Worm (Caenorhabditis elegans): ENCODE data around the gene B0416.2.

B0416.2 gene

DNA sequence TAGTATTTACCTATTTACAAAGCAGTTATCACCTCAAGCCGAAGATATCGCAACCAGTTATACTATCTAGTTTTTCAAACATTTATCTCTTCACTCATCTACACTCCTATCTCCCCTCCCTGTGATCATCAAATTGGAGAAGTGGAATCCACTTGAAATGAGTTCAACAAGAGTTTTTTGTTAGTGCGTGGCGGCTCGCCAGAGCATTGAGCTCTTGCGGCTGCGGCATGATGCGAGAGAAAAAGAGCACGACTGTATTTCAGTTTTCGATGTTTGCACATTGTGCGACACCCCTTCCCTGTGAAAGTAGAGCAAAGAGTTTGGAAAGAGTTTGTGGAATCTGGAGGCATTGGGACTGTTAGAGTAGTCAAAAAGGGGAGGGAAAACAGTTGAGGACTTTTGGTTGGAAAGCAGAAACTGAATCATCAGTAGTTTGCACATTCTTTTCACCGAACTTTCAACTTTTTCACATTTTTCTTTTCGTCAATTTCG lies 31.8 kb downstream of the B0416.2 start, which contains the start of gene T20B5.2:
Gene T20B5.2, plus strand, starts transcription at position 442 of the 492 bp plus-strand sequence.
- peak; percentile 14 for TF ChIP-seq nhr-129 (tag; optimal IDR thresholded peaks at IDR 0.05)
- TF ChIP-seq nhr-6 (tag; optimal IDR thresholded peaks at IDR 0.05), result no peak
- TF ChIP-seq F13H6.1 (tag; optimal IDR thresholded peaks at IDR 0.05), result peak; percentile 77
- no peak for TF ChIP-seq fos-1 (tag; optimal IDR thresholded peaks at IDR 0.05)
- no peak for TF ChIP-seq skn-1 (tag; optimal IDR thresholded peaks at IDR 0.05)

DNA sequence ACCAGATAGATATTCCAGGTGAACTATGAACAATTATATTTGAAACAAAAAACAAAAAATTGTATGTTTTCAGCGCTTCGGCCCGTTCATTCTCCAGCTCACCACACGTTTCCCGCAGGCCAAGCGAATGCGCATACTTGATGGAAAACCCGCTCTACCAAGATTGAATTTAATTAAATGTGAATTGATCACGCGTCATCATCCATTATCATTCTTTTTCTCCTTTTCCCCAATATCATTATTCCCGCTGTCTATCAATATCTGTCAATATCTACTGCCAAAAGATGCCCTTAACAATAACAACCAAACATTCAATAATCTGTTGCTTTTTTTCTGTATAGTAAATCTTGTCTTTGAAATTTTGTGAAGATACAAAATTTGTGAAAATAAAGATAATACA lies 37.3 kb downstream of the B0416.2 start:
- TF ChIP-seq nhr-25 (tag; optimal IDR thresholded peaks at IDR 0.05), result no peak
- no peak for TF ChIP-seq alr-1 (tag; optimal IDR thresholded peaks at IDR 0.05)
- no peak for TF ChIP-seq nhr-21 (tag; optimal IDR thresholded peaks at IDR 0.05)
- no peak for TF ChIP-seq nhr-12 (tag; optimal IDR thresholded peaks at IDR 0.05)
- no peak for TF ChIP-seq ztf-11 (tag; optimal IDR thresholded peaks at IDR 0.05)
- TF ChIP-seq nhr-77 (tag; optimal IDR thresholded peaks at IDR 0.05), result no peak
- no peak for TF ChIP-seq lsy-2 (tag; optimal IDR thresholded peaks at IDR 0.05)

ce11 chrX:9337832-9338231 lies 38.9 kb downstream of the B0416.2 start:
- TF ChIP-seq R02D3.7 (tag; optimal IDR thresholded peaks at IDR 0.05), result no peak
- TF ChIP-seq nhr-21 (tag; optimal IDR thresholded peaks at IDR 0.05), result peak; percentile 5
- TF ChIP-seq elt-1 (tag; optimal IDR thresholded peaks at IDR 0.05), result no peak
- TF ChIP-seq dmd-4 (tag; optimal IDR thresholded peaks at IDR 0.05), result no peak
- TF ChIP-seq nhr-23 (tag; optimal IDR thresholded peaks at IDR 0.05), result no peak
- TF ChIP-seq ama-1 (optimal IDR thresholded peaks at IDR 0.05), result no peak
- no peak for TF ChIP-seq unc-62 (GFP tag; optimal IDR thresholded peaks at IDR 0.05)
- TF ChIP-seq elt-3 (tag; optimal IDR thresholded peaks at IDR 0.05), result no peak
- TF ChIP-seq unc-39 (tag; optimal IDR thresholded peaks at IDR 0.05), result peak; percentile 14
- peak; percentile 76 for TF ChIP-seq mab-5 (tag; optimal IDR thresholded peaks at IDR 0.05)
- peak; percentile 69 for TF ChIP-seq Y55F3AM.14 (GFP tag; optimal IDR thresholded peaks at IDR 0.05)
- TF ChIP-seq ZK546.5 (tag; optimal IDR thresholded peaks at IDR 0.05), result no peak
- peak; percentile 54 to 63 for TF ChIP-seq lsy-2 (tag; optimal IDR thresholded peaks at IDR 0.05)
- TF ChIP-seq nhr-10 (tag; optimal IDR thresholded peaks at IDR 0.05), result no peak
- peak; percentile 75 for TF ChIP-seq C34F6.9 (tag; optimal IDR thresholded peaks at IDR 0.05)
- no peak for TF ChIP-seq alr-1 (tag; optimal IDR thresholded peaks at IDR 0.05)
- peak; percentile 28 for TF ChIP-seq ztf-4 (tag; optimal IDR thresholded peaks at IDR 0.05)
- TF ChIP-seq nhr-12 (tag; optimal IDR thresholded peaks at IDR 0.05), result no peak
- no peak for TF ChIP-seq lin-39 (tag; optimal IDR thresholded peaks at IDR 0.05)
- TF ChIP-seq nhr-77 (tag; optimal IDR thresholded peaks at IDR 0.05), result no peak
- peak; percentile 8 for TF ChIP-seq snpc-4 (tag; optimal IDR thresholded peaks at IDR 0.05)
- peak in 1 of 2 experiments; percentile 65 for TF ChIP-seq mdl-1 (tag; optimal IDR thresholded peaks at IDR 0.05)
- TF ChIP-seq F13H6.1 (tag; optimal IDR thresholded peaks at IDR 0.05), result peak; percentile 55
- no peak for TF ChIP-seq skn-1 (tag; optimal IDR thresholded peaks at IDR 0.05)
- TF ChIP-seq peb-1 (tag; optimal IDR thresholded peaks at IDR 0.05), result no peak
- no peak for TF ChIP-seq nhr-25 (tag; optimal IDR thresholded peaks at IDR 0.05)
- TF ChIP-seq nhr-237 (tag; optimal IDR thresholded peaks at IDR 0.05), result no peak
- peak; percentile 61 for TF ChIP-seq crh-2 (tag; optimal IDR thresholded peaks at IDR 0.05)
- no peak for TF ChIP-seq mbf-1 (tag; optimal IDR thresholded peaks at IDR 0.05)
- no peak for TF ChIP-seq ztf-11 (tag; optimal IDR thresholded peaks at IDR 0.05)
- no peak for TF ChIP-seq nhr-6 (tag; optimal IDR thresholded peaks at IDR 0.05)
- TF ChIP-seq sem-4 (tag; optimal IDR thresholded peaks at IDR 0.05), result peak; percentile 5
- TF ChIP-seq fos-1 (tag; optimal IDR thresholded peaks at IDR 0.05), result peak; percentile 41
- no peak for TF ChIP-seq aly-2 (tag; optimal IDR thresholded peaks at IDR 0.05)
- peak; percentile 55 for TF ChIP-seq egl-27 (tag; optimal IDR thresholded peaks at IDR 0.05)
- TF ChIP-seq gmeb-1 (tag; optimal IDR thresholded peaks at IDR 0.05), result peak; percentile 21
- peak; percentile 91 for TF ChIP-seq unc-55 (GFP tag; optimal IDR thresholded peaks at IDR 0.05)
- TF ChIP-seq ceh-16 (tag; optimal IDR thresholded peaks at IDR 0.05), result no peak
- TF ChIP-seq sma-9 (GFP tag; optimal IDR thresholded peaks at IDR 0.05), result peak; percentile 17
- TF ChIP-seq sma-9 (tag; optimal IDR thresholded peaks at IDR 0.05), result no peak
- no peak for TF ChIP-seq sma-3 (GFP tag; optimal IDR thresholded peaks at IDR 0.05)
- peak; percentile 44 for TF ChIP-seq ceh-82 (tag; optimal IDR thresholded peaks at IDR 0.05)
- no peak for TF ChIP-seq ztf-1 (GFP tag; conservative IDR thresholded peaks at IDR 0.05)
- TF ChIP-seq zag-1 (tag; optimal IDR thresholded peaks at IDR 0.05), result peak; percentile 74
- TF ChIP-seq nhr-129 (tag; optimal IDR thresholded peaks at IDR 0.05), result peak; percentile 81
- no peak for TF ChIP-seq nhr-11 (tag; optimal IDR thresholded peaks at IDR 0.05)
- no peak for TF ChIP-seq blmp-1 (tag; optimal IDR thresholded peaks at IDR 0.05; ENCODE audit: insufficient read depth)
- peak; percentile 67 for TF ChIP-seq lin-13 (GFP tag; optimal IDR thresholded peaks at IDR 0.05)
- peak; percentile 38 for TF ChIP-seq lin-11 (tag; optimal IDR thresholded peaks at IDR 0.05)

Measured in whole organism, L2 larva.